Worm (Caenorhabditis elegans): ENCODE results near the gene T02H6.1.

DNA sequence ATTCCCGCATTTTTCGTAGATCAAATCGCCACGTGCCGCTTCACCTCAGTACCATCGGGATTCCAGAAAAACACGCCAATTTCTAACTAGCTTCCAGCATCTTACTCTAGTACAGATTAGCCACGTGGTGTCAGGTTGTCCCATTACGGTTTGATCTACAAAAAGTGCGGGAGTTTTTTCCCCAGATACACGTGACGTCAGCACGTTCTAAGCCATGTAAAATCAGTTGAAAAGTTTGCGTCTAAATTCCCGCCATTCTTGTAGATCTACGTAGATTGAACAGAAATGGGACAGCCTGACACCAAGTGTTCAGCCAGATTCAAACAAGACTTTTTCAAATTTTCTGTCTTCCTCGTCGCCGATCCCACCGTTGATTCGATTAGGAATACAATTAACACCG is 30.6 kb upstream of the T02H6.1 start, which contains the start of gene T02H6.9:
- no peak for TF ChIP-seq R02D3.7 (tag; optimal IDR thresholded peaks at IDR 0.05)
- TF ChIP-seq skn-1 (tag; optimal IDR thresholded peaks at IDR 0.05), result no peak
- TF ChIP-seq gei-8 (GFP tag; optimal IDR thresholded peaks at IDR 0.05), result no peak
- no peak for TF ChIP-seq lsy-2 (tag; optimal IDR thresholded peaks at IDR 0.05)
- no peak for TF ChIP-seq daf-19 (GFP tag; conservative IDR thresholded peaks at IDR 0.05)
- no peak for TF ChIP-seq nhr-25 (tag; optimal IDR thresholded peaks at IDR 0.05; ENCODE audit: borderline replicate concordance, insufficient read depth)
- TF ChIP-seq tra-1 (GFP tag; IDR thresholded peaks at IDR 0.05), result no peak

Data from whole organism, L4 larva.